Worm (Caenorhabditis elegans) whole organism, young adult: ENCODE data around the gene F22H10.1.

Experiments
- ama-1 ChIP-seq, 3 experiments: fragments of 150-350 bp in 1 of 3; sonication (generic microtip) in 2 of 3; optimal IDR thresholded peaks; 2 replicates each; lab custom pipeline; 2014 to 2018; ENCODE audit warnings: missing biosample characterization in 2 of 3, missing genetic modification characterization in 2 of 3, missing genetic modification reagents in 2 of 3
- ceh-79 ChIP-seq: sonication (generic microtip); optimal IDR thresholded peaks from 2 replicates; lab custom pipeline; 2017; ENCODE audit warnings: mild to moderate bottlenecking, missing genetic modification characterization, missing compliant biosample characterization
- fkh-3 ChIP-seq: sonication (generic microtip); optimal IDR thresholded peaks from 2 replicates; lab custom pipeline; 2016; ENCODE audit warnings: mild to moderate bottlenecking, missing genetic modification characterization, missing compliant biosample characterization
- hmg-1.2 ChIP-seq: fragments of 200-800 bp; sonication (Bioruptor generic); IDR thresholded peaks from 2 replicates; pipeline ENCODE4 v1.3.6; 2022; ENCODE audit warnings: missing genetic modification reagents, missing genetic modification characterization, missing compliant biosample characterization
- hsf-1 ChIP-seq: fragments of 200-800 bp; sonication (Bioruptor generic); IDR thresholded peaks from 2 replicates; pipeline ENCODE4 v1.3.6; 2022; ENCODE audit warnings: missing genetic modification reagents, missing genetic modification characterization, missing compliant biosample characterization
- pha-4 ChIP-seq: fragments of 150-350 bp; sonication (generic microtip); optimal IDR thresholded peaks from 2 replicates; lab custom pipeline; 2014; ENCODE audit warnings: missing biosample characterization, missing genetic modification reagents, missing genetic modification characterization
- sea-2 ChIP-seq: fragments of 200-800 bp; sonication (Bioruptor generic); IDR thresholded peaks from 2 replicates; pipeline ENCODE4 v1.3.6; 2022; ENCODE audit warnings: missing genetic modification characterization, missing compliant biosample characterization
- unc-130 ChIP-seq: sonication (generic microtip); optimal IDR thresholded peaks from 2 replicates; lab custom pipeline; 2016; ENCODE audit warnings: missing genetic modification reagents, missing genetic modification characterization, missing compliant biosample characterization

- TF ChIP-seq hmg-1.2 (GFP tag; lab: Robert Waterston, UW) (no peak), sea-2 (GFP tag; lab: Robert Waterston, UW) (no peak), pha-4 (tag; lab: Kevin White, UChicago) (no peak), ceh-79 (tag; lab: Kevin White, UChicago) (no peak), hsf-1 (GFP tag; lab: Robert Waterston, UW) (no peak), fkh-3 (no peak), unc-130 (GFP tag; lab: Kevin White, UChicago) (no peak), ama-1 (optimal IDR thresholded peaks at IDR 0.05; lab: Kevin White, UChicago) (no peak), ama-1 (GFP tag; optimal IDR thresholded peaks at IDR 0.05; lab: Kevin White, UChicago) (no peak)
Measured at ce11 chrX:16695184-16695583, 7.1 kb upstream of the F22H10.1 start.
